Fruit fly (Drosophila melanogaster) whole organism, embryonic: ENCODE data around the gene CG42674.
A peak's percentile ranks its signal among the peaks of the same experiment; 100 is the strongest.

Source experiments
- B-H1 ChIP-seq: fragments of 200-800 bp; sonication (Bioruptor generic); IDR thresholded peaks from 3 replicates; pipeline ENCODE4 v1.3.6; 2022; ENCODE audit warnings: missing biosample characterization, missing genetic modification characterization
- CG1233 ChIP-seq: fragments of 200-800 bp; sonication (Bioruptor generic); optimal IDR thresholded peaks from 4 replicates; lab custom pipeline; 2018; ENCODE audit warnings: missing biosample characterization, mild to moderate bottlenecking, missing genetic modification characterization
- CG12769 ChIP-seq: fragments of 200-800 bp; sonication (Bioruptor generic); optimal IDR thresholded peaks from 2 replicates; lab custom pipeline; 2019; ENCODE audit warnings: missing biosample characterization, mild to moderate bottlenecking, missing genetic modification characterization, moderate library complexity
- CG13287 ChIP-seq: fragments of 200-800 bp; sonication (Bioruptor generic); IDR thresholded peaks from 2 replicates; pipeline ENCODE4 v1.3.6; 2022; ENCODE audit warnings: missing biosample characterization, missing genetic modification characterization; ENCODE audit not compliant: partially characterized antibody
- CG14667 ChIP-seq: fragments of 200-800 bp; sonication (Bioruptor generic); IDR thresholded peaks from 2 replicates; pipeline ENCODE4 v1.3.6; 2022; ENCODE audit warnings: missing biosample characterization, missing genetic modification characterization
- CG17186 ChIP-seq: fragments of 200-800 bp; sonication (Bioruptor generic); optimal IDR thresholded peaks from 3 replicates; lab custom pipeline; 2017; ENCODE audit warnings: missing biosample characterization, missing genetic modification reagents, missing genetic modification characterization
- CG31365 ChIP-seq: fragments of 200-800 bp; sonication (Bioruptor generic); optimal IDR thresholded peaks from 2 replicates; lab custom pipeline; 2018; ENCODE audit warnings: missing biosample characterization, mild to moderate bottlenecking, missing genetic modification characterization
- CG31388 ChIP-seq: fragments of 200-800 bp; sonication (Bioruptor generic); optimal IDR thresholded peaks from 2 replicates; lab custom pipeline; 2016; ENCODE audit warnings: missing biosample characterization, missing genetic modification characterization
- CG34224 ChIP-seq: fragments of 200-800 bp; sonication (Bioruptor generic); IDR thresholded peaks from 3 replicates; pipeline ENCODE4 v1.3.6; 2022; ENCODE audit warnings: missing biosample characterization, missing genetic modification characterization; ENCODE audit not compliant: partially characterized antibody
- CG5180 ChIP-seq: fragments of 200-800 bp; sonication (Bioruptor generic); optimal IDR thresholded peaks from 3 replicates; lab custom pipeline; 2017; ENCODE audit warnings: missing biosample characterization, missing genetic modification characterization, mild to moderate bottlenecking, moderate library complexity, missing genetic modification reagents
- CG6272 ChIP-seq: fragments of 200-800 bp; sonication (Bioruptor generic); IDR thresholded peaks from 2 replicates; pipeline ENCODE4 v1.3.6; 2022; ENCODE audit warnings: missing biosample characterization, missing genetic modification characterization
- CG8359 ChIP-seq: fragments of 200-800 bp; sonication (Bioruptor generic); optimal IDR thresholded peaks from 2 replicates; lab custom pipeline; 2017; ENCODE audit warnings: missing biosample characterization, mild to moderate bottlenecking, missing genetic modification characterization, borderline replicate concordance
- Camta ChIP-seq: fragments of 200-800 bp; sonication (Bioruptor generic); optimal IDR thresholded peaks from 2 replicates; lab custom pipeline; 2016; ENCODE audit warnings: missing biosample characterization, missing genetic modification characterization
- Dfd ChIP-seq, 2 experiments: fragments of >200 bp; optimal IDR thresholded peaks; 2 replicates each; lab custom pipeline; 2017; ENCODE audit warnings: missing biosample characterization in 2 of 2, missing genetic modification characterization in 2 of 2
- E2f1 ChIP-seq: fragments of 200-800 bp; sonication (Bioruptor generic); IDR thresholded peaks from 2 replicates; pipeline ENCODE4 v1.3.6; 2022; ENCODE audit warnings: missing biosample characterization, missing genetic modification characterization
- HmgZ ChIP-seq: fragments of 200-800 bp; sonication (Bioruptor generic); optimal IDR thresholded peaks from 2 replicates; lab custom pipeline; 2018; ENCODE audit warnings: missing biosample characterization, mild to moderate bottlenecking, missing genetic modification characterization
- Hr51 ChIP-seq, 2 experiments: fragments of 200-800 bp; sonication (Bioruptor generic); optimal IDR thresholded peaks; 2 replicates in 1 of 2; 3 replicates in 1 of 2; lab custom pipeline; 2016 to 2018; ENCODE audit warnings: missing biosample characterization in 2 of 2, missing genetic modification characterization in 2 of 2, mild to moderate bottlenecking in 1 of 2, moderate library complexity in 1 of 2
- Lpt ChIP-seq: fragments of >200 bp; optimal IDR thresholded peaks from 2 replicates; lab custom pipeline; 2018; ENCODE audit warnings: missing biosample characterization, missing genetic modification characterization
- Med ChIP-seq: fragments of 200-800 bp; sonication (Bioruptor generic); peaks from one replicate; lab custom pipeline; 2016; ENCODE audit warnings: missing biosample characterization, missing genetic modification characterization, mild to moderate bottlenecking, inconsistent platforms, moderate library complexity
- Neu2 ChIP-seq: fragments of 200-800 bp; sonication (Bioruptor generic); optimal IDR thresholded peaks from 3 replicates; lab custom pipeline; 2016; ENCODE audit warnings: missing biosample characterization, missing genetic modification characterization, borderline replicate concordance
- Optix ChIP-seq: fragments of 200-800 bp; sonication (Bioruptor generic); IDR thresholded peaks from 3 replicates; pipeline ENCODE4 v1.3.6; 2022; ENCODE audit warnings: missing biosample characterization, missing genetic modification characterization
- Vsx1 ChIP-seq: fragments of 200-800 bp; sonication (Bioruptor generic); optimal IDR thresholded peaks from 2 replicates; lab custom pipeline; 2017; ENCODE audit warnings: missing biosample characterization, mild to moderate bottlenecking, missing genetic modification characterization, missing genetic modification reagents
- bbx ChIP-seq: fragments of 200-800 bp; sonication (Bioruptor generic); IDR thresholded peaks from 2 replicates; pipeline ENCODE4 v1.3.6; 2022; ENCODE audit warnings: missing biosample characterization, missing genetic modification characterization; ENCODE audit not compliant: partially characterized antibody
- croc ChIP-seq: fragments of 200-800 bp; sonication (Bioruptor generic); conservative IDR thresholded peaks from 3 replicates; pipeline ENCODE4 v1.3.6; 2022; ENCODE audit warnings: missing biosample characterization, missing genetic modification characterization
- crol ChIP-seq: fragments of 200-800 bp; sonication (Bioruptor generic); IDR thresholded peaks from 2 replicates; pipeline ENCODE4 v1.3.6; 2022; ENCODE audit warnings: missing biosample characterization, missing genetic modification characterization
- dm ChIP-seq: fragments of 200-800 bp; sonication (Bioruptor generic); optimal IDR thresholded peaks from 3 replicates; lab custom pipeline; 2016; ENCODE audit warnings: missing biosample characterization, missing genetic modification characterization
- dpn ChIP-seq, 2 experiments: fragments of 200-800 bp; sonication (Bioruptor generic); optimal IDR thresholded peaks; 3 replicates each; lab custom pipeline; 2016; ENCODE audit warnings: missing biosample characterization in 2 of 2, missing genetic modification characterization in 2 of 2
- ham ChIP-seq: fragments of 200-800 bp; sonication (Bioruptor generic); IDR thresholded peaks from 2 replicates; pipeline ENCODE4 v1.3.6; 2022; ENCODE audit warnings: missing biosample characterization, missing genetic modification characterization
- lmd ChIP-seq: fragments of 200-800 bp; sonication (Bioruptor generic); IDR thresholded peaks from 2 replicates; pipeline ENCODE4 v1.3.6; 2022; ENCODE audit warnings: missing biosample characterization, missing genetic modification characterization
- maf-S ChIP-seq: fragments of 200-800 bp; sonication (Bioruptor generic); optimal IDR thresholded peaks from 2 replicates; lab custom pipeline; 2016; ENCODE audit warnings: missing biosample characterization, missing genetic modification characterization
- rib ChIP-seq: fragments of 200-800 bp; sonication (Bioruptor generic); IDR thresholded peaks from 2 replicates; pipeline ENCODE4 v1.3.6; 2022; ENCODE audit warnings: missing biosample characterization, missing genetic modification characterization
- row ChIP-seq: fragments of 200-800 bp; sonication (Bioruptor generic); IDR thresholded peaks from 3 replicates; pipeline ENCODE4 v1.3.6; 2022; ENCODE audit warnings: missing biosample characterization, missing genetic modification characterization
- sd ChIP-seq: fragments of 200-800 bp; sonication (Bioruptor generic); optimal IDR thresholded peaks from 3 replicates; lab custom pipeline; 2018; ENCODE audit warnings: missing biosample characterization, mild to moderate bottlenecking, missing genetic modification characterization, moderate library complexity
- so ChIP-seq: fragments of 200-800 bp; sonication (Bioruptor generic); IDR thresholded peaks from 3 replicates; pipeline ENCODE4 v1.3.6; 2022; ENCODE audit warnings: missing biosample characterization, missing genetic modification characterization
- wek ChIP-seq: fragments of 200-800 bp; sonication (Bioruptor generic); optimal IDR thresholded peaks from 3 replicates; lab custom pipeline; 2018; ENCODE audit warnings: missing biosample characterization, mild to moderate bottlenecking, missing genetic modification characterization, moderate library complexity

CG42674 gene

dm6 chr3L:20192872-20193747 lies 5.0 kb downstream of the CG42674 start (continued):
- TF ChIP-seq HmgZ (tag; lab: Kevin White, UChicago) (peak; percentile 40), CG13287 (GFP tag; lab: Robert Waterston, UW) (no peak), so (GFP tag; lab: Robert Waterston, UW) (no peak), sd (no peak), Hr51 (GFP tag; optimal IDR thresholded peaks at IDR 0.05; lab: Kevin White, UChicago) (peak in 1 of 2 experiments; percentile 6), Med (GFP tag; lab: Kevin White, UChicago) (peak; percentile 57), CG17186 (GFP tag; lab: Kevin White, UChicago) (no peak), dpn (GFP tag; optimal IDR thresholded peaks at IDR 0.05; lab: Kevin White, UChicago) (no peak), Camta (GFP tag; lab: Kevin White, UChicago) (no peak), bbx (GFP tag; lab: Robert Waterston, UW) (no peak), dm (GFP tag; lab: Kevin White, UChicago) (no peak), CG14667 (GFP tag; lab: Robert Waterston, UW) (no peak), E2f1 (GFP tag; lab: Robert Waterston, UW) (no peak), Optix (GFP tag; lab: Robert Waterston, UW) (no peak), CG31388 (GFP tag; lab: Kevin White, UChicago) (no peak), Neu2 (GFP tag; lab: Kevin White, UChicago) (no peak), CG1233 (GFP tag; lab: Kevin White, UChicago) (no peak), CG6272 (no peak), row (peak; percentile 27; the same call in 1 of the 3 replicates), wek (GFP tag; lab: Kevin White, UChicago) (no peak), B-H1 (GFP tag; lab: Robert Waterston, UW) (no peak), crol (GFP tag; lab: Robert Waterston, UW) (no peak), rib (GFP tag; lab: Robert Waterston, UW) (no peak), CG12769 (peak; percentile 52), maf-S (GFP tag; lab: Kevin White, UChicago) (no peak), ham (GFP tag; lab: Robert Waterston, UW) (no peak), Lpt (GFP tag; lab: Kevin White, UChicago) (no peak), lmd (GFP tag; lab: Robert Waterston, UW) (no peak), CG5180 (GFP tag; lab: Kevin White, UChicago) (peak; percentile 90), CG31365 (tag; lab: Kevin White, UChicago) (no peak), croc (GFP tag; lab: Robert Waterston, UW) (no peak), CG34224 (no peak), Vsx1 (GFP tag; lab: Kevin White, UChicago) (no peak)

DNA sequence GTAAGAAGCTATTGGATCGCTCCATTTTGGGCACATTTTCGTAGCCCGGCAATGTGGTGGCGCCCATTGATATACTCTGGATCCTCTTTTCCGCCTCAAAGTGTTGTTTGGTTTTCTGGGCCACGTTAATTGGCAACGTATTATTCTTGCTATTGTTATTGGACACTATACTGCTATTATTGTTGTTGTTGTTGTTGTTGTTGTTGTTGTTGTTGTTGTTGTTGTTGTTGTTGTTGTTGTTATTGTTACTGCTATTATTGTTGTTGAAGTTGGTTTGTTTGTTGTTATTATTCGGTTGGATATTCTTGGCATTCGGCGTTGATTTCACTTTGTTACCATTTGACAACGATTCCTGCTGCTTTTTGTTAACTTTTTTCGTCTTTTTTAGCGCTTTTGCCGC lies 6.3 kb downstream of the CG42674 start:
- TF ChIP-seq Dfd (GFP tag; optimal IDR thresholded peaks at IDR 0.05; lab: Kevin White, UChicago) = peak in 1 of 2 experiments; percentile 64
- no peak for TF ChIP-seq CG8359 (GFP tag; lab: Kevin White, UChicago)
